Fruit fly (Drosophila melanogaster): ENCODE data around the gene eIF5B.

The eIF5B gene

dm6 chr3L:3419369-3420232, 41.2 kb downstream of the eIF5B start (continued):
- peak in 1 of 2 experiments; percentile 3 for TF ChIP-seq bsh (GFP tag; optimal IDR thresholded peaks at IDR 0.05)
- peak; percentile 7; the same call in 1 of the 2 replicates for TF ChIP-seq slbo (GFP tag; IDR thresholded peaks at IDR 0.05)
- TF ChIP-seq CG3995 (GFP tag; optimal IDR thresholded peaks at IDR 0.05): no peak
- TF ChIP-seq CG8924 (tag; optimal IDR thresholded peaks at IDR 0.05): no peak
- TF ChIP-seq sr (GFP tag; IDR thresholded peaks at IDR 0.05): 0 out of 3 replicates have a peak, but pooled peaks have one; percentile 43
- TF ChIP-seq MBD-R2 (GFP tag; IDR thresholded peaks at IDR 0.05): peak; percentile 8; the same call in 1 of the 2 replicates
- no peak for TF ChIP-seq CG12391 (tag; optimal IDR thresholded peaks at IDR 0.05)
- TF ChIP-seq unpg (GFP tag; optimal IDR thresholded peaks at IDR 0.05): no peak
- no peak for TF ChIP-seq dpn (GFP tag; optimal IDR thresholded peaks at IDR 0.05)
- no peak for TF ChIP-seq CG14710 (tag; optimal IDR thresholded peaks at IDR 0.05)
- no peak for TF ChIP-seq org-1 (GFP tag; optimal IDR thresholded peaks at IDR 0.05)
- peak; percentile 95 for TF ChIP-seq twi (tag; optimal IDR thresholded peaks at IDR 0.05)
- TF ChIP-seq aop (GFP tag; IDR thresholded peaks at IDR 0.05): peak; percentile 67
- TF ChIP-seq sd (tag; optimal IDR thresholded peaks at IDR 0.05): no peak
- no peak for TF ChIP-seq knrl (GFP tag; IDR thresholded peaks at IDR 0.05; ENCODE audit: partially characterized antibody)
- no peak for TF ChIP-seq CG8765 (GFP tag; IDR thresholded peaks at IDR 0.05)
- no peak for TF ChIP-seq seq (GFP tag; IDR thresholded peaks at IDR 0.05)
- peak; percentile 45 for TF ChIP-seq Med (GFP tag)
- TF ChIP-seq CG8290 (GFP tag; optimal IDR thresholded peaks at IDR 0.05): no peak
- no peak for TF ChIP-seq CG8290 (tag; optimal IDR thresholded peaks at IDR 0.05)
- TF ChIP-seq CG11695 (GFP tag; IDR thresholded peaks at IDR 0.05): no peak
- TF ChIP-seq tio (GFP tag; optimal IDR thresholded peaks at IDR 0.05): peak; percentile 4
- TF ChIP-seq stwl (tag; optimal IDR thresholded peaks at IDR 0.05): no peak
- no peak for TF ChIP-seq bigmax (GFP tag; optimal IDR thresholded peaks at IDR 0.05)
- TF ChIP-seq CG8089 (GFP tag; optimal IDR thresholded peaks at IDR 0.05): no peak
- peak; percentile 66 for TF ChIP-seq z (GFP tag; IDR thresholded peaks at IDR 0.05)
- TF ChIP-seq CG11696 (GFP tag; IDR thresholded peaks at IDR 0.05): no peak
- TF ChIP-seq Gsc (GFP tag; IDR thresholded peaks at IDR 0.05): no peak
- TF ChIP-seq CTCF (GFP tag; optimal IDR thresholded peaks at IDR 0.05): no peak
- TF ChIP-seq gsb-n (tag; optimal IDR thresholded peaks at IDR 0.05): no peak
- TF ChIP-seq ac (GFP tag; optimal IDR thresholded peaks at IDR 0.05): no peak
- TF ChIP-seq CG6272 (GFP tag; IDR thresholded peaks at IDR 0.05): no peak
- peak; percentile 14 for TF ChIP-seq CG17385 (GFP tag; optimal IDR thresholded peaks at IDR 0.05)
- no peak for TF ChIP-seq H15 (GFP tag; IDR thresholded peaks at IDR 0.05)
- peak; percentile 46; the same call in 1 of the 2 replicates for TF ChIP-seq Drgx (GFP tag; IDR thresholded peaks at IDR 0.05)
- peak; percentile 17 for TF ChIP-seq Elba2 (GFP tag; optimal IDR thresholded peaks at IDR 0.05)
- TF ChIP-seq CG2712 (tag; optimal IDR thresholded peaks at IDR 0.05): peak; percentile 27
- no peak for TF ChIP-seq grn (GFP tag; optimal IDR thresholded peaks at IDR 0.05)
- no peak for TF ChIP-seq CG15269 (tag; optimal IDR thresholded peaks at IDR 0.05)
- TF ChIP-seq Six4 (GFP tag; optimal IDR thresholded peaks at IDR 0.05): no peak
- TF ChIP-seq CG12104 (GFP tag; optimal IDR thresholded peaks at IDR 0.05): no peak
- no peak for TF ChIP-seq CG7928 (GFP tag; optimal IDR thresholded peaks at IDR 0.05)
- no peak for TF ChIP-seq CG13287 (GFP tag; IDR thresholded peaks at IDR 0.05; ENCODE audit: partially characterized antibody)
- TF ChIP-seq CG3407 (GFP tag; optimal IDR thresholded peaks at IDR 0.05): no peak
- peak; percentile 9 for TF ChIP-seq CG2678 (tag; optimal IDR thresholded peaks at IDR 0.05)
- TF ChIP-seq Atf3 (GFP tag; optimal IDR thresholded peaks at IDR 0.05): no peak
- TF ChIP-seq emc (GFP tag; optimal IDR thresholded peaks at IDR 0.05): no peak
- TF ChIP-seq gsb (GFP tag; IDR thresholded peaks at IDR 0.05): no peak
- no peak for TF ChIP-seq CG15479 (GFP tag; optimal IDR thresholded peaks at IDR 0.05)
- peak; percentile 46; the same call in 1 of the 2 replicates for TF ChIP-seq CG4360 (GFP tag; IDR thresholded peaks at IDR 0.05)
- TF ChIP-seq oc (tag; optimal IDR thresholded peaks at IDR 0.05): no peak
